Fruit fly (Drosophila melanogaster) whole organism, prepupa: ENCODE data around the gene CG14036.

ENCODE experiments used
- Blimp-1 ChIP-seq: fragments of 200-800 bp; sonication (Bioruptor generic); optimal IDR thresholded peaks from 3 replicates; lab custom pipeline; 2017; ENCODE audit warnings: missing biosample characterization, missing genetic modification characterization, mild to moderate bottlenecking, moderate library complexity, missing genetic modification reagents
- CG10631 ChIP-seq: fragments of 200-800 bp; sonication (Bioruptor generic); optimal IDR thresholded peaks from 2 replicates; lab custom pipeline; 2016; ENCODE audit warnings: missing biosample characterization, missing genetic modification characterization
- CG10669 ChIP-seq: fragments of 200-800 bp; sonication (Bioruptor generic); optimal IDR thresholded peaks from 3 replicates; lab custom pipeline; 2018; ENCODE audit warnings: missing biosample characterization, mild to moderate bottlenecking, missing genetic modification characterization, moderate library complexity
- CG11294 ChIP-seq: fragments of 200-800 bp; sonication (Bioruptor generic); IDR thresholded peaks from 2 replicates; pipeline ENCODE4 v1.3.6; 2022; ENCODE audit warnings: missing biosample characterization, missing genetic modification characterization
- CG11762 ChIP-seq: fragments of 200-800 bp; sonication (Bioruptor generic); optimal IDR thresholded peaks from 3 replicates; lab custom pipeline; 2016; ENCODE audit warnings: missing biosample characterization, missing genetic modification characterization; ENCODE audit not compliant: insufficient read depth
- CG11902 ChIP-seq: fragments of 200-800 bp; sonication (Bioruptor generic); optimal IDR thresholded peaks from 3 replicates; lab custom pipeline; 2016; ENCODE audit warnings: missing biosample characterization, missing genetic modification characterization
- CG15336 ChIP-seq: fragments of 200-800 bp; sonication (Bioruptor generic); IDR thresholded peaks from 2 replicates; pipeline ENCODE4 v1.3.6; 2022; ENCODE audit warnings: missing biosample characterization, missing genetic modification characterization
- CG1621 ChIP-seq: fragments of 200-800 bp; sonication (Bioruptor generic); optimal IDR thresholded peaks from 3 replicates; lab custom pipeline; 2018; ENCODE audit warnings: missing biosample characterization, mild to moderate bottlenecking, missing genetic modification characterization
- CG3032 ChIP-seq: fragments of 200-800 bp; optimal IDR thresholded peaks from 2 replicates; lab custom pipeline; 2019; ENCODE audit warnings: missing biosample characterization, mild to moderate bottlenecking, missing genetic modification characterization, moderate library complexity
- CG31627 ChIP-seq: fragments of 200-800 bp; sonication (Bioruptor generic); optimal IDR thresholded peaks from 3 replicates; lab custom pipeline; 2016; ENCODE audit warnings: missing biosample characterization, missing genetic modification characterization
- CG32006 ChIP-seq: fragments of 200-800 bp; sonication (Bioruptor generic); optimal IDR thresholded peaks from 3 replicates; lab custom pipeline; 2017; ENCODE audit warnings: missing biosample characterization, mild to moderate bottlenecking, missing genetic modification characterization
- CG34406 ChIP-seq: fragments of 200-800 bp; sonication (Bioruptor generic); optimal IDR thresholded peaks from 3 replicates; lab custom pipeline; 2016; ENCODE audit warnings: missing biosample characterization, missing genetic modification characterization
- CG3919 ChIP-seq: fragments of 200-800 bp; sonication (Bioruptor generic); optimal IDR thresholded peaks from 3 replicates; lab custom pipeline; 2016; ENCODE audit warnings: missing biosample characterization, missing genetic modification characterization
- CG4318 ChIP-seq: fragments of 200-800 bp; sonication (Bioruptor generic); optimal IDR thresholded peaks from 3 replicates; lab custom pipeline; 2017; ENCODE audit warnings: missing biosample characterization, mild to moderate bottlenecking, missing genetic modification characterization
- CG6163 ChIP-seq: fragments of 200-800 bp; sonication (Bioruptor generic); IDR thresholded peaks from 3 replicates; pipeline ENCODE4 v1.3.6; 2022; ENCODE audit warnings: missing biosample characterization, missing genetic modification characterization
- CG6276 ChIP-seq: fragments of 200-800 bp; sonication (Bioruptor generic); optimal IDR thresholded peaks from 2 replicates; lab custom pipeline; 2017; ENCODE audit warnings: missing biosample characterization, mild to moderate bottlenecking, missing genetic modification characterization
- CG6808 ChIP-seq: fragments of 200-800 bp; sonication (Bioruptor generic); optimal IDR thresholded peaks from 3 replicates; lab custom pipeline; 2017; ENCODE audit warnings: missing biosample characterization, missing genetic modification characterization, mild to moderate bottlenecking, moderate library complexity, missing genetic modification reagents
- CG6854 ChIP-seq: fragments of 200-800 bp; sonication (Bioruptor generic); optimal IDR thresholded peaks from 2 replicates; lab custom pipeline; 2017; ENCODE audit warnings: missing biosample characterization, mild to moderate bottlenecking, missing genetic modification characterization
- CG7368 ChIP-seq: fragments of 200-800 bp; sonication (Bioruptor generic); optimal IDR thresholded peaks from 3 replicates; lab custom pipeline; 2016; ENCODE audit warnings: missing biosample characterization, missing genetic modification characterization
- CG8319 ChIP-seq: fragments of 200-800 bp; sonication (Bioruptor generic); optimal IDR thresholded peaks from 3 replicates; lab custom pipeline; 2016; ENCODE audit warnings: missing biosample characterization, missing genetic modification characterization
- CG9139 ChIP-seq: fragments of 200-800 bp; sonication (Bioruptor generic); optimal IDR thresholded peaks from 3 replicates; lab custom pipeline; 2017; ENCODE audit warnings: missing biosample characterization, mild to moderate bottlenecking, missing genetic modification characterization
- Eip75B ChIP-seq: fragments of 200-800 bp; sonication (Bioruptor generic); optimal IDR thresholded peaks from 3 replicates; lab custom pipeline; 2016; ENCODE audit warnings: missing biosample characterization, missing genetic modification characterization
- Eip78C ChIP-seq: fragments of 200-800 bp; sonication (Bioruptor generic); peaks from one replicate; lab custom pipeline; 2016; ENCODE audit warnings: missing biosample characterization, missing genetic modification characterization
- Ets21C ChIP-seq: fragments of 200-800 bp; sonication (Bioruptor generic); optimal IDR thresholded peaks from 3 replicates; lab custom pipeline; 2016; ENCODE audit warnings: missing biosample characterization, missing genetic modification characterization
- Ets96B ChIP-seq: fragments of 200-800 bp; optimal IDR thresholded peaks from 2 replicates; lab custom pipeline; 2019; ENCODE audit warnings: missing biosample characterization, mild to moderate bottlenecking, missing genetic modification characterization, moderate library complexity
- Gug ChIP-seq: fragments of 200-800 bp; sonication (Bioruptor generic); IDR thresholded peaks from 2 replicates; pipeline ENCODE4 v1.3.6; 2022; ENCODE audit warnings: missing biosample characterization, missing genetic modification characterization
- Hr38 ChIP-seq: sonication (Bioruptor generic); optimal IDR thresholded peaks from 2 replicates; lab custom pipeline; 2016; ENCODE audit warnings: missing biosample characterization, missing genetic modification characterization
- Hr39 ChIP-seq: fragments of 200-800 bp; sonication (Bioruptor generic); optimal IDR thresholded peaks from 2 replicates; lab custom pipeline; 2016; ENCODE audit warnings: missing biosample characterization, missing genetic modification characterization
- Met ChIP-seq: fragments of 200-800 bp; sonication (Bioruptor generic); optimal IDR thresholded peaks from 3 replicates; lab custom pipeline; 2016; ENCODE audit warnings: missing biosample characterization, missing genetic modification characterization
- OdsH ChIP-seq: fragments of 200-800 bp; sonication (Bioruptor generic); optimal IDR thresholded peaks from 3 replicates; lab custom pipeline; 2016; ENCODE audit warnings: missing biosample characterization, missing genetic modification characterization
- Sox102F ChIP-seq: fragments of 200-800 bp; sonication (Bioruptor generic); optimal IDR thresholded peaks from 2 replicates; lab custom pipeline; 2016; ENCODE audit warnings: missing biosample characterization, mild to moderate bottlenecking, missing genetic modification characterization
- Sox15 ChIP-seq: fragments of 200-800 bp; sonication (Bioruptor generic); optimal IDR thresholded peaks from 3 replicates; lab custom pipeline; 2016; ENCODE audit warnings: missing biosample characterization, missing genetic modification characterization
- achi ChIP-seq: fragments of 200-800 bp; sonication (Bioruptor generic); optimal IDR thresholded peaks from 3 replicates; lab custom pipeline; 2016; ENCODE audit warnings: missing biosample characterization, missing genetic modification characterization
- acj6 ChIP-seq: fragments of 200-800 bp; sonication (Bioruptor generic); optimal IDR thresholded peaks from 3 replicates; lab custom pipeline; 2016; ENCODE audit warnings: missing biosample characterization, missing genetic modification characterization
- cyc ChIP-seq: fragments of 200-800 bp; sonication (Bioruptor generic); optimal IDR thresholded peaks from 3 replicates; lab custom pipeline; 2016; ENCODE audit warnings: missing biosample characterization, missing genetic modification characterization
- dac ChIP-seq: fragments of 200-800 bp; sonication (Bioruptor generic); optimal IDR thresholded peaks from 2 replicates; lab custom pipeline; 2017; ENCODE audit warnings: missing biosample characterization, mild to moderate bottlenecking, missing genetic modification characterization
- dsx ChIP-seq: fragments of 200-800 bp; optimal IDR thresholded peaks from 3 replicates; lab custom pipeline; 2019; ENCODE audit warnings: missing biosample characterization, mild to moderate bottlenecking, missing genetic modification characterization, moderate library complexity; ENCODE audit not compliant: poor library complexity, severe bottlenecking
- esn ChIP-seq: fragments of 200-800 bp; sonication (Bioruptor generic); optimal IDR thresholded peaks from 2 replicates; lab custom pipeline; 2016; ENCODE audit warnings: missing biosample characterization, mild to moderate bottlenecking, missing genetic modification characterization, moderate library complexity
- fd59A ChIP-seq: fragments of 200-800 bp; sonication (Bioruptor generic); optimal IDR thresholded peaks from 2 replicates; lab custom pipeline; 2017; ENCODE audit warnings: missing biosample characterization, mild to moderate bottlenecking, missing genetic modification characterization, missing genetic modification reagents
- fkh ChIP-seq: fragments of 200-800 bp; sonication (Bioruptor generic); optimal IDR thresholded peaks from 3 replicates; lab custom pipeline; 2017; ENCODE audit warnings: missing biosample characterization, mild to moderate bottlenecking, missing genetic modification characterization, moderate library complexity
- lz ChIP-seq: fragments of 200-800 bp; sonication (Bioruptor generic); optimal IDR thresholded peaks from 3 replicates; lab custom pipeline; 2016; ENCODE audit warnings: missing biosample characterization, missing genetic modification characterization
- pdm3 ChIP-seq: fragments of 200-800 bp; sonication (Bioruptor generic); optimal IDR thresholded peaks from 3 replicates; lab custom pipeline; 2016; ENCODE audit warnings: missing biosample characterization, missing genetic modification characterization
- salr ChIP-seq, 2 experiments: fragments of 200-800 bp; sonication (Bioruptor generic); optimal IDR thresholded peaks; 3 replicates each; lab custom pipeline; 2016 to 2018; ENCODE audit warnings: missing biosample characterization in 2 of 2, missing genetic modification characterization in 2 of 2, mild to moderate bottlenecking in 1 of 2
- spab ChIP-seq: fragments of 200-800 bp; sonication (Bioruptor generic); optimal IDR thresholded peaks from 2 replicates; lab custom pipeline; 2017; ENCODE audit warnings: missing biosample characterization, mild to moderate bottlenecking, missing genetic modification characterization, missing genetic modification reagents
- ss ChIP-seq, 2 experiments: fragments of 200-800 bp; sonication (Bioruptor generic); optimal IDR thresholded peaks; 2 replicates in 1 of 2; 3 replicates in 1 of 2; lab custom pipeline; 2017 to 2018; ENCODE audit warnings: mild to moderate bottlenecking in 2 of 2, missing biosample characterization in 2 of 2, missing genetic modification characterization in 2 of 2, moderate library complexity in 1 of 2
- svp ChIP-seq: fragments of 200-800 bp; sonication (Bioruptor generic); peaks from one replicate; lab custom pipeline; 2016; ENCODE audit warnings: missing biosample characterization, missing genetic modification characterization
- topi ChIP-seq: fragments of 200-800 bp; sonication (Bioruptor generic); optimal IDR thresholded peaks from 3 replicates; lab custom pipeline; 2016; ENCODE audit warnings: missing biosample characterization, missing genetic modification characterization
- vri ChIP-seq: fragments of 200-800 bp; sonication (Bioruptor generic); optimal IDR thresholded peaks from 3 replicates; lab custom pipeline; 2016; ENCODE audit warnings: missing biosample characterization, mild to moderate bottlenecking, missing genetic modification characterization

CG14036 gene

DNA sequence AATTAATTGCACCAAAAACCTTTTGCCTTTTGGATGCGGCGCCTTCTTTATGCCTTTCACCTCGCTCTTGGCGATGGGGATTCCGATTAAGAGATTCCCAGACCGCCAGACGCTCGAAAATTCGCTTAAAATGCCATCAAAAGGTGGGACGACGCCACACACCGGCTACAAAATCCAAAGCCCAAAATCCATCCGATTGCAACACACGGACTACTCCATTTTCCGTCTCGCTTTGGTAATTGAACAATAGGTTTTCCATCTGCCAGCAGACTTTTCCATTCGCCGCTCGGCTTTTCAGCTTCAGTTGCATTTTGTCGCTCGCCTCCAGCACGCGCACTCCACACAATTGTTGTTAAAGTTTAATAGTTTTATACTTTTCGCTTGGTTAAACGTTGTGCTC, 5.7 kb upstream of the CG14036 start, which contains the start of gene qtc:
Gene qtc, plus strand, starts transcription at position 301 of the 400 bp plus-strand sequence.
- no peak for TF ChIP-seq CG1621 (tag; lab: Kevin White, UChicago)
- 0 out of 3 replicates have a peak, but pooled peaks have one; percentile 8 for TF ChIP-seq CG6163 (GFP tag; lab: Robert Waterston, UW)
- TF ChIP-seq achi (GFP tag; lab: Kevin White, UChicago): no peak
- no peak for TF ChIP-seq Gug (GFP tag; lab: Robert Waterston, UW)
- no peak for TF ChIP-seq CG11902 (GFP tag; lab: Kevin White, UChicago)
- no peak for TF ChIP-seq CG11762 (GFP tag; lab: Kevin White, UChicago)
- TF ChIP-seq CG7368 (GFP tag; lab: Kevin White, UChicago): no peak

dm6 chr2L:5059645-5060254, 4.9 kb upstream of the CG14036 start, which contains the start of gene Rpn11:
Rpn11 (minus strand) TSS chr2L:5059790.
- TF ChIP-seq Sox15 (GFP tag; lab: Kevin White, UChicago): peak; percentile 19
- no peak for TF ChIP-seq Sox102F (GFP tag; lab: Kevin White, UChicago)
- peak; percentile 51 for TF ChIP-seq Ets96B
- no peak for TF ChIP-seq CG10669 (GFP tag; lab: Kevin White, UChicago)
- TF ChIP-seq CG4318 (GFP tag; lab: Kevin White, UChicago): no peak
- peak; percentile 53 for TF ChIP-seq Eip75B (GFP tag; lab: Kevin White, UChicago)
- TF ChIP-seq Eip78C (GFP tag; lab: Kevin White, UChicago): peak; percentile 89
- no peak for TF ChIP-seq Met (GFP tag; lab: Kevin White, UChicago)
- TF ChIP-seq svp (GFP tag; lab: Kevin White, UChicago): peak; percentile 76
- TF ChIP-seq CG31627 (GFP tag; lab: Kevin White, UChicago): peak; percentile 35
- TF ChIP-seq Ets21C (GFP tag; lab: Kevin White, UChicago): peak; percentile 44
- peak; percentile 68 for TF ChIP-seq esn (GFP tag; lab: Kevin White, UChicago)
- TF ChIP-seq cyc (GFP tag; lab: Kevin White, UChicago): peak; percentile 38
- TF ChIP-seq Hr39 (GFP tag; lab: Kevin White, UChicago): peak; percentile 45
- no peak for TF ChIP-seq CG6854 (GFP tag; lab: Kevin White, UChicago)
- TF ChIP-seq Gug (GFP tag; lab: Robert Waterston, UW): 0 out of 2 replicates have a peak, but pooled peaks have one; percentile 12
- TF ChIP-seq ss (GFP tag; optimal IDR thresholded peaks at IDR 0.05; lab: Kevin White, UChicago): peak in 1 of 2 experiments; percentile 21
- TF ChIP-seq CG6276: no peak
- no peak for TF ChIP-seq salr (GFP tag; optimal IDR thresholded peaks at IDR 0.05; lab: Kevin White, UChicago)
- TF ChIP-seq CG11762 (GFP tag; lab: Kevin White, UChicago): no peak
- TF ChIP-seq spab (GFP tag; lab: Kevin White, UChicago): no peak
- peak; percentile 44 for TF ChIP-seq CG3919 (GFP tag; lab: Kevin White, UChicago)
- peak; percentile 39 for TF ChIP-seq CG34406 (GFP tag; lab: Kevin White, UChicago)
- TF ChIP-seq dac (GFP tag; lab: Kevin White, UChicago): no peak
- TF ChIP-seq lz: peak; percentile 66
- no peak for TF ChIP-seq CG9139 (GFP tag; lab: Kevin White, UChicago)
- TF ChIP-seq CG8319 (GFP tag; lab: Kevin White, UChicago): peak; percentile 16
- peak; percentile 49 for TF ChIP-seq OdsH (GFP tag; lab: Kevin White, UChicago)
- TF ChIP-seq topi (GFP tag; lab: Kevin White, UChicago): peak; percentile 55
- no peak for TF ChIP-seq CG11294 (GFP tag; lab: Robert Waterston, UW)
- peak; percentile 46 for TF ChIP-seq CG32006 (GFP tag; lab: Kevin White, UChicago)
- peak; percentile 21 for TF ChIP-seq fd59A (GFP tag; lab: Kevin White, UChicago)
- TF ChIP-seq CG15336 (GFP tag; lab: Robert Waterston, UW): 0 out of 2 replicates have a peak, but pooled peaks have one; percentile 19
- no peak for TF ChIP-seq CG6808
- TF ChIP-seq Hr38 (GFP tag; lab: Kevin White, UChicago): no peak
- peak; percentile 65 for TF ChIP-seq CG10631 (GFP tag; lab: Kevin White, UChicago)
- peak; percentile 54 for TF ChIP-seq CG3032 (tag; lab: Kevin White, UChicago)
- peak; percentile 61 for TF ChIP-seq acj6 (GFP tag; lab: Kevin White, UChicago)
- TF ChIP-seq fkh: peak; percentile 4
- TF ChIP-seq Blimp-1: no peak
- no peak for TF ChIP-seq vri
- peak; percentile 48 for TF ChIP-seq achi (GFP tag; lab: Kevin White, UChicago)
- no peak for TF ChIP-seq pdm3 (GFP tag; lab: Kevin White, UChicago)
- peak; percentile 45 for TF ChIP-seq dsx
